Fruit fly (Drosophila melanogaster) whole organism, prepupa: ENCODE measurements around the gene CG9302.

Source experiments
- CG10631 ChIP-seq: fragments of 200-800 bp; sonication (Bioruptor generic); optimal IDR thresholded peaks from 2 replicates; lab custom pipeline; 2016; ENCODE audit warnings: missing biosample characterization, missing genetic modification characterization
- CG11762 ChIP-seq: fragments of 200-800 bp; sonication (Bioruptor generic); optimal IDR thresholded peaks from 3 replicates; lab custom pipeline; 2016; ENCODE audit warnings: missing biosample characterization, missing genetic modification characterization; ENCODE audit not compliant: insufficient read depth
- CG11902 ChIP-seq: fragments of 200-800 bp; sonication (Bioruptor generic); optimal IDR thresholded peaks from 3 replicates; lab custom pipeline; 2016; ENCODE audit warnings: missing biosample characterization, missing genetic modification characterization
- CG15336 ChIP-seq: fragments of 200-800 bp; sonication (Bioruptor generic); IDR thresholded peaks from 2 replicates; pipeline ENCODE4 v1.3.6; 2022; ENCODE audit warnings: missing biosample characterization, missing genetic modification characterization
- CG16779 ChIP-seq: fragments of 200-800 bp; sonication (Bioruptor generic); optimal IDR thresholded peaks from 3 replicates; lab custom pipeline; 2017; ENCODE audit warnings: missing biosample characterization, mild to moderate bottlenecking, missing genetic modification characterization
- CG3032 ChIP-seq: fragments of 200-800 bp; optimal IDR thresholded peaks from 2 replicates; lab custom pipeline; 2019; ENCODE audit warnings: missing biosample characterization, mild to moderate bottlenecking, missing genetic modification characterization, moderate library complexity
- CG31627 ChIP-seq: fragments of 200-800 bp; sonication (Bioruptor generic); optimal IDR thresholded peaks from 3 replicates; lab custom pipeline; 2016; ENCODE audit warnings: missing biosample characterization, missing genetic modification characterization
- CG32006 ChIP-seq: fragments of 200-800 bp; sonication (Bioruptor generic); optimal IDR thresholded peaks from 3 replicates; lab custom pipeline; 2017; ENCODE audit warnings: missing biosample characterization, mild to moderate bottlenecking, missing genetic modification characterization
- CG34406 ChIP-seq: fragments of 200-800 bp; sonication (Bioruptor generic); optimal IDR thresholded peaks from 3 replicates; lab custom pipeline; 2016; ENCODE audit warnings: missing biosample characterization, missing genetic modification characterization
- CG3919 ChIP-seq: fragments of 200-800 bp; sonication (Bioruptor generic); optimal IDR thresholded peaks from 3 replicates; lab custom pipeline; 2016; ENCODE audit warnings: missing biosample characterization, missing genetic modification characterization
- CG4318 ChIP-seq: fragments of 200-800 bp; sonication (Bioruptor generic); optimal IDR thresholded peaks from 3 replicates; lab custom pipeline; 2017; ENCODE audit warnings: missing biosample characterization, mild to moderate bottlenecking, missing genetic modification characterization
- CG6163 ChIP-seq: fragments of 200-800 bp; sonication (Bioruptor generic); IDR thresholded peaks from 3 replicates; pipeline ENCODE4 v1.3.6; 2022; ENCODE audit warnings: missing biosample characterization, missing genetic modification characterization
- CG6276 ChIP-seq: fragments of 200-800 bp; sonication (Bioruptor generic); optimal IDR thresholded peaks from 2 replicates; lab custom pipeline; 2017; ENCODE audit warnings: missing biosample characterization, mild to moderate bottlenecking, missing genetic modification characterization
- CG6792 ChIP-seq: fragments of 200-800 bp; sonication (Bioruptor generic); optimal IDR thresholded peaks from 3 replicates; lab custom pipeline; 2016; ENCODE audit warnings: missing biosample characterization, missing genetic modification characterization
- CG6808 ChIP-seq: fragments of 200-800 bp; sonication (Bioruptor generic); optimal IDR thresholded peaks from 3 replicates; lab custom pipeline; 2017; ENCODE audit warnings: missing biosample characterization, missing genetic modification characterization, mild to moderate bottlenecking, moderate library complexity, missing genetic modification reagents
- CG6854 ChIP-seq: fragments of 200-800 bp; sonication (Bioruptor generic); optimal IDR thresholded peaks from 2 replicates; lab custom pipeline; 2017; ENCODE audit warnings: missing biosample characterization, mild to moderate bottlenecking, missing genetic modification characterization
- CG7368 ChIP-seq: fragments of 200-800 bp; sonication (Bioruptor generic); optimal IDR thresholded peaks from 3 replicates; lab custom pipeline; 2016; ENCODE audit warnings: missing biosample characterization, missing genetic modification characterization
- CG8319 ChIP-seq: fragments of 200-800 bp; sonication (Bioruptor generic); optimal IDR thresholded peaks from 3 replicates; lab custom pipeline; 2016; ENCODE audit warnings: missing biosample characterization, missing genetic modification characterization
- Eip75B ChIP-seq: fragments of 200-800 bp; sonication (Bioruptor generic); optimal IDR thresholded peaks from 3 replicates; lab custom pipeline; 2016; ENCODE audit warnings: missing biosample characterization, missing genetic modification characterization
- Eip78C ChIP-seq: fragments of 200-800 bp; sonication (Bioruptor generic); peaks from one replicate; lab custom pipeline; 2016; ENCODE audit warnings: missing biosample characterization, missing genetic modification characterization
- Eip93F ChIP-seq: fragments of 200-800 bp; sonication (Bioruptor generic); optimal IDR thresholded peaks from 2 replicates; lab custom pipeline; 2016; ENCODE audit warnings: missing biosample characterization, mild to moderate bottlenecking, missing genetic modification characterization
- Ets21C ChIP-seq: fragments of 200-800 bp; sonication (Bioruptor generic); optimal IDR thresholded peaks from 3 replicates; lab custom pipeline; 2016; ENCODE audit warnings: missing biosample characterization, missing genetic modification characterization
- Ets96B ChIP-seq: fragments of 200-800 bp; optimal IDR thresholded peaks from 2 replicates; lab custom pipeline; 2019; ENCODE audit warnings: missing biosample characterization, mild to moderate bottlenecking, missing genetic modification characterization, moderate library complexity
- Gug ChIP-seq: fragments of 200-800 bp; sonication (Bioruptor generic); IDR thresholded peaks from 2 replicates; pipeline ENCODE4 v1.3.6; 2022; ENCODE audit warnings: missing biosample characterization, missing genetic modification characterization
- Hr39 ChIP-seq: fragments of 200-800 bp; sonication (Bioruptor generic); optimal IDR thresholded peaks from 2 replicates; lab custom pipeline; 2016; ENCODE audit warnings: missing biosample characterization, missing genetic modification characterization
- Hr4 ChIP-seq: fragments of 200-800 bp; sonication (Bioruptor generic); optimal IDR thresholded peaks from 3 replicates; lab custom pipeline; 2016; ENCODE audit warnings: missing biosample characterization, missing genetic modification characterization
- Lpt ChIP-seq: fragments of 200-800 bp; sonication (Bioruptor generic); optimal IDR thresholded peaks from 3 replicates; lab custom pipeline; 2016; ENCODE audit warnings: missing biosample characterization, missing genetic modification characterization
- Met ChIP-seq: fragments of 200-800 bp; sonication (Bioruptor generic); optimal IDR thresholded peaks from 3 replicates; lab custom pipeline; 2016; ENCODE audit warnings: missing biosample characterization, missing genetic modification characterization
- OdsH ChIP-seq: fragments of 200-800 bp; sonication (Bioruptor generic); optimal IDR thresholded peaks from 3 replicates; lab custom pipeline; 2016; ENCODE audit warnings: missing biosample characterization, missing genetic modification characterization
- Smox ChIP-seq: fragments of 200-800 bp; sonication (Bioruptor generic); optimal IDR thresholded peaks from 3 replicates; lab custom pipeline; 2016; ENCODE audit warnings: missing biosample characterization, missing genetic modification characterization
- Sox102F ChIP-seq: fragments of 200-800 bp; sonication (Bioruptor generic); optimal IDR thresholded peaks from 2 replicates; lab custom pipeline; 2016; ENCODE audit warnings: missing biosample characterization, mild to moderate bottlenecking, missing genetic modification characterization
- Sox14 ChIP-seq: fragments of 200-800 bp; sonication (Bioruptor generic); optimal IDR thresholded peaks from 3 replicates; lab custom pipeline; 2016; ENCODE audit warnings: missing biosample characterization, missing genetic modification characterization
- achi ChIP-seq: fragments of 200-800 bp; sonication (Bioruptor generic); optimal IDR thresholded peaks from 3 replicates; lab custom pipeline; 2016; ENCODE audit warnings: missing biosample characterization, missing genetic modification characterization
- cyc ChIP-seq: fragments of 200-800 bp; sonication (Bioruptor generic); optimal IDR thresholded peaks from 3 replicates; lab custom pipeline; 2016; ENCODE audit warnings: missing biosample characterization, missing genetic modification characterization
- dac ChIP-seq: fragments of 200-800 bp; sonication (Bioruptor generic); optimal IDR thresholded peaks from 2 replicates; lab custom pipeline; 2017; ENCODE audit warnings: missing biosample characterization, mild to moderate bottlenecking, missing genetic modification characterization
- dsx ChIP-seq: fragments of 200-800 bp; optimal IDR thresholded peaks from 3 replicates; lab custom pipeline; 2019; ENCODE audit warnings: missing biosample characterization, mild to moderate bottlenecking, missing genetic modification characterization, moderate library complexity; ENCODE audit not compliant: poor library complexity, severe bottlenecking
- eg ChIP-seq: fragments of 200-800 bp; sonication (Bioruptor generic); IDR thresholded peaks from 3 replicates; pipeline ENCODE4 v1.3.6; 2022; ENCODE audit warnings: missing biosample characterization, missing genetic modification characterization
- esn ChIP-seq: fragments of 200-800 bp; sonication (Bioruptor generic); optimal IDR thresholded peaks from 2 replicates; lab custom pipeline; 2016; ENCODE audit warnings: missing biosample characterization, mild to moderate bottlenecking, missing genetic modification characterization, moderate library complexity
- fd59A ChIP-seq: fragments of 200-800 bp; sonication (Bioruptor generic); optimal IDR thresholded peaks from 2 replicates; lab custom pipeline; 2017; ENCODE audit warnings: missing biosample characterization, mild to moderate bottlenecking, missing genetic modification characterization, missing genetic modification reagents
- fd85E ChIP-seq: fragments of 200-800 bp; sonication (Bioruptor generic); optimal IDR thresholded peaks from 3 replicates; lab custom pipeline; 2016; ENCODE audit warnings: missing biosample characterization, missing genetic modification characterization
- fkh ChIP-seq: fragments of 200-800 bp; sonication (Bioruptor generic); optimal IDR thresholded peaks from 3 replicates; lab custom pipeline; 2017; ENCODE audit warnings: missing biosample characterization, mild to moderate bottlenecking, missing genetic modification characterization, moderate library complexity
- lz ChIP-seq: fragments of 200-800 bp; sonication (Bioruptor generic); optimal IDR thresholded peaks from 3 replicates; lab custom pipeline; 2016; ENCODE audit warnings: missing biosample characterization, missing genetic modification characterization
- net ChIP-seq: fragments of 200-800 bp; sonication (Bioruptor generic); optimal IDR thresholded peaks from 3 replicates; lab custom pipeline; 2016; ENCODE audit warnings: missing biosample characterization, missing genetic modification characterization
- pdm3 ChIP-seq: fragments of 200-800 bp; sonication (Bioruptor generic); optimal IDR thresholded peaks from 3 replicates; lab custom pipeline; 2016; ENCODE audit warnings: missing biosample characterization, missing genetic modification characterization
- salr ChIP-seq, 2 experiments: fragments of 200-800 bp; sonication (Bioruptor generic); optimal IDR thresholded peaks; 3 replicates each; lab custom pipeline; 2016 to 2018; ENCODE audit warnings: missing biosample characterization in 2 of 2, missing genetic modification characterization in 2 of 2, mild to moderate bottlenecking in 1 of 2
- ss ChIP-seq, 2 experiments: fragments of 200-800 bp; sonication (Bioruptor generic); optimal IDR thresholded peaks; 2 replicates in 1 of 2; 3 replicates in 1 of 2; lab custom pipeline; 2017 to 2018; ENCODE audit warnings: mild to moderate bottlenecking in 2 of 2, missing biosample characterization in 2 of 2, missing genetic modification characterization in 2 of 2, moderate library complexity in 1 of 2
- svp ChIP-seq: fragments of 200-800 bp; sonication (Bioruptor generic); peaks from one replicate; lab custom pipeline; 2016; ENCODE audit warnings: missing biosample characterization, missing genetic modification characterization
- topi ChIP-seq: fragments of 200-800 bp; sonication (Bioruptor generic); optimal IDR thresholded peaks from 3 replicates; lab custom pipeline; 2016; ENCODE audit warnings: missing biosample characterization, missing genetic modification characterization
- vri ChIP-seq: fragments of 200-800 bp; sonication (Bioruptor generic); optimal IDR thresholded peaks from 3 replicates; lab custom pipeline; 2016; ENCODE audit warnings: missing biosample characterization, mild to moderate bottlenecking, missing genetic modification characterization

Gene CG9302

DNA sequence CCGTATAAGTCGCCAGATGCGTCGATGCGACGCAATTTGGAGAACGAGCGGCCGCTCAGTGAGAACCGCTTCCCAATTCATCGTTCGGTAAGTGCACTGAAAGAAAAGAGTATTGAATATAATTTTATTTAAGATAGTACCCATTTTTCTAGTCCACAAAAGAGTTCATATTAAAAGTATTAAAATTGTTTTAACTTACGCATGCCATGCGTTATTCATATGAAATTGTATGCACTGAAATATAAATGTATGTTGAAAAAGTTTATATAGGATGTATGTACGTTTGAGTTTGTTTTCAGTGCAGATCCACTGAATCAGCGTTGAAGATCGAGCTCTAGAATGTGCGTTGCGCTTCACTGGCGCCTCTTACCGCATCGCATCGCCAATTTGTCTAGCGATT lies 21.2 kb upstream of the CG9302 start (continued):
- TF ChIP-seq OdsH (GFP tag; lab: Kevin White, UChicago) (peak; percentile 27), dac (GFP tag; lab: Kevin White, UChicago) (no peak), lz (GFP tag; lab: Kevin White, UChicago) (no peak), CG3032 (tag; lab: Kevin White, UChicago) (no peak), CG8319 (GFP tag; lab: Kevin White, UChicago) (no peak), fkh (GFP tag; lab: Kevin White, UChicago) (no peak), cyc (GFP tag; lab: Kevin White, UChicago) (no peak)

DNA sequence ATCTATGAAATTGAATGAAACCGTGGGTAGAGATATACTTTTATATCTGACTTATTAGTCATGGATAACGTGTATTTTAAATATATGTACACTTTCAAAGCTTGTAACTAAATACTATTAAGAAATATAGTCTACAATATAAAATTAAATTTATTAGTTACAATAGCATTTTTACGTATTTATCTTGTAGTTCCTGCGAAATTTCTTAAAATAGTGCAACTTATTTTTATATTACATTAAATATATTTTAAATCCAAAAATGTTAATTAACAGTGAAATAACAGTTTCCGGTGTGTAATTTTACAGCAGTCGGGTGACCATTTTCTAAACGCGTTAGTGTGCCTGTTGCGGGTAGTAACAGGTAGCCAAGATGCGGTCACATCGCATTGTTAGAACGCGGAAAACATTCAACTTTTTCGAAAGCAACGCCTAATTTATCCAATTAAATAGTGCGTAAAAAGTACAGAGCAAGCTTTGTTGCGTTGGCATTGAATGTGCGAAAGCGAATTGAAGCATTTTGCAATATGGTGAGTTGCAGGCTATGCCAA lies 20.4 kb upstream of the CG9302 start, which contains the start of the genes CG10859 and CG7110:
Gene CG10859, minus strand, starts transcription at position 51 of the 548 bp plus-strand sequence.
Gene CG7110, plus strand, starts transcription at position 378 of the 548 bp plus-strand sequence.
- TF ChIP-seq lz (GFP tag; lab: Kevin White, UChicago) (peak; percentile 25), Lpt (GFP tag; lab: Kevin White, UChicago) (no peak), dac (GFP tag; lab: Kevin White, UChicago) (no peak), CG34406 (GFP tag; lab: Kevin White, UChicago) (peak; percentile 25), svp (GFP tag; lab: Kevin White, UChicago) (no peak), salr (GFP tag; optimal IDR thresholded peaks at IDR 0.05; lab: Kevin White, UChicago) (no peak), CG3032 (tag; lab: Kevin White, UChicago) (peak; percentile 12), ss (GFP tag; optimal IDR thresholded peaks at IDR 0.05; lab: Kevin White, UChicago) (peak in 1 of 2 experiments; percentile 40), eg (no peak), CG32006 (GFP tag; lab: Kevin White, UChicago) (no peak), net (GFP tag; lab: Kevin White, UChicago) (no peak), OdsH (GFP tag; lab: Kevin White, UChicago) (peak; percentile 19), CG10631 (GFP tag; lab: Kevin White, UChicago) (no peak), fd59A (GFP tag; lab: Kevin White, UChicago) (no peak), CG6808 (no peak), fd85E (GFP tag; lab: Kevin White, UChicago) (no peak), CG31627 (GFP tag; lab: Kevin White, UChicago) (no peak), CG3919 (GFP tag; lab: Kevin White, UChicago) (peak; percentile 26), Sox14 (GFP tag; lab: Kevin White, UChicago) (no peak), CG11762 (GFP tag; lab: Kevin White, UChicago) (no peak), Eip78C (GFP tag; lab: Kevin White, UChicago) (peak; percentile 83), CG16779 (tag; lab: Kevin White, UChicago) (no peak), Ets21C (GFP tag; lab: Kevin White, UChicago) (no peak), CG6792 (GFP tag; lab: Kevin White, UChicago) (no peak), CG11902 (GFP tag; lab: Kevin White, UChicago) (no peak), Gug (GFP tag; lab: Robert Waterston, UW) (no peak), Eip93F (no peak), Smox (no peak), achi (GFP tag; lab: Kevin White, UChicago) (no peak), pdm3 (no peak), topi (GFP tag; lab: Kevin White, UChicago) (peak; percentile 27), CG15336 (no peak), Hr39 (GFP tag; lab: Kevin White, UChicago) (no peak), CG7368 (GFP tag; lab: Kevin White, UChicago) (no peak), esn (peak; percentile 27), Sox102F (peak; percentile 12), Eip75B (no peak), CG6854 (GFP tag; lab: Kevin White, UChicago) (no peak), vri (GFP tag; lab: Kevin White, UChicago) (no peak), cyc (GFP tag; lab: Kevin White, UChicago) (peak; percentile 2), dsx (no peak), Hr4 (GFP tag; lab: Kevin White, UChicago) (no peak), CG6163 (GFP tag; lab: Robert Waterston, UW) (no peak), CG4318 (GFP tag; lab: Kevin White, UChicago) (no peak), Met (peak; percentile 33), CG6276 (GFP tag; lab: Kevin White, UChicago) (no peak), Ets96B (tag; lab: Kevin White, UChicago) (no peak)
